Worm (Caenorhabditis elegans) whole organism, late embryonic: ENCODE measurements around the gene ZK930.2.

Experiments
- F13H6.1 ChIP-seq: sonication (generic microtip); optimal IDR thresholded peaks from 2 replicates; lab custom pipeline; 2016; ENCODE audit warnings: missing genetic modification characterization, missing compliant biosample characterization
- K02D7.2 ChIP-seq: sonication (generic microtip); optimal IDR thresholded peaks from 2 replicates; lab custom pipeline; 2017; ENCODE audit warnings: mild to moderate bottlenecking, missing genetic modification characterization, missing compliant biosample characterization
- T23F11.4 ChIP-seq: fragments of 200-800 bp; sonication (Bioruptor generic); optimal IDR thresholded peaks from 2 replicates; lab custom pipeline; 2018; ENCODE audit warnings: mild to moderate bottlenecking, missing genetic modification characterization, missing compliant biosample characterization
- Y22D7AL.16 ChIP-seq: sonication (generic microtip); optimal IDR thresholded peaks from 2 replicates; lab custom pipeline; 2016; ENCODE audit warnings: missing genetic modification characterization, missing compliant biosample characterization
- ama-1 ChIP-seq: fragments of 150-350 bp; optimal IDR thresholded peaks from 2 replicates; lab custom pipeline; 2014
- ceh-18 ChIP-seq: sonication (generic microtip); optimal IDR thresholded peaks from 2 replicates; lab custom pipeline; 2016; ENCODE audit warnings: missing genetic modification characterization, missing compliant biosample characterization
- ceh-22 ChIP-seq: sonication (generic microtip); optimal IDR thresholded peaks from 2 replicates; lab custom pipeline; 2017; ENCODE audit warnings: missing biosample characterization, missing genetic modification characterization
- ceh-31 ChIP-seq: sonication (generic microtip); optimal IDR thresholded peaks from 2 replicates; lab custom pipeline; 2016; ENCODE audit warnings: missing genetic modification characterization, missing compliant biosample characterization
- ceh-45 ChIP-seq: fragments of 200-800 bp; sonication (Bioruptor generic); IDR thresholded peaks from 2 replicates; pipeline ENCODE4 v1.3.6; 2022; ENCODE audit warnings: missing genetic modification reagents, missing genetic modification characterization, missing compliant biosample characterization
- ceh-48 ChIP-seq: sonication (generic microtip); optimal IDR thresholded peaks from 2 replicates; lab custom pipeline; 2016; ENCODE audit warnings: missing genetic modification characterization, inconsistent platforms, missing compliant biosample characterization
- ceh-6 ChIP-seq: fragments of 200-800 bp; sonication (Bioruptor generic); optimal IDR thresholded peaks from 2 replicates; lab custom pipeline; 2018; ENCODE audit warnings: mild to moderate bottlenecking, missing genetic modification characterization, missing compliant biosample characterization
- che-1 ChIP-seq: sonication (generic microtip); optimal IDR thresholded peaks from 2 replicates; lab custom pipeline; 2016; ENCODE audit warnings: mild to moderate bottlenecking, missing genetic modification characterization, missing compliant biosample characterization
- dve-1 ChIP-seq: sonication (generic microtip); optimal IDR thresholded peaks from 2 replicates; lab custom pipeline; 2017; ENCODE audit warnings: antibody characterized with exemption, mild to moderate bottlenecking, missing genetic modification characterization, missing compliant biosample characterization
- elt-4 ChIP-seq: sonication (generic microtip); optimal IDR thresholded peaks from 2 replicates; lab custom pipeline; 2016; ENCODE audit warnings: missing genetic modification characterization, missing compliant biosample characterization
- ets-4 ChIP-seq: sonication (generic microtip); optimal IDR thresholded peaks from 2 replicates; lab custom pipeline; 2016; ENCODE audit warnings: missing genetic modification characterization, missing compliant biosample characterization
- fax-1 ChIP-seq: sonication (generic microtip); optimal IDR thresholded peaks from 2 replicates; lab custom pipeline; 2016; ENCODE audit warnings: missing genotype, missing genetic modification characterization, missing compliant biosample characterization
- fkh-10 ChIP-seq: fragments of 150-350 bp; optimal IDR thresholded peaks from 2 replicates; lab custom pipeline; 2014; ENCODE audit warnings: missing biosample characterization, missing genetic modification reagents, missing genetic modification characterization
- fkh-6 ChIP-seq: sonication (generic microtip); optimal IDR thresholded peaks from 2 replicates; lab custom pipeline; 2016; ENCODE audit warnings: missing genetic modification characterization, missing compliant biosample characterization
- hlh-30 ChIP-seq: sonication (generic microtip); optimal IDR thresholded peaks from 2 replicates; lab custom pipeline; 2017; ENCODE audit warnings: antibody characterized with exemption, missing genetic modification characterization, missing compliant biosample characterization; ENCODE audit not compliant: insufficient read depth
- lin-11 ChIP-seq: fragments of 200-800 bp; sonication (Bioruptor generic); optimal IDR thresholded peaks from 2 replicates; lab custom pipeline; 2018; ENCODE audit warnings: mild to moderate bottlenecking, missing genetic modification characterization, missing compliant biosample characterization
- nfya-1 ChIP-seq: sonication (generic microtip); optimal IDR thresholded peaks from 2 replicates; lab custom pipeline; 2017; ENCODE audit warnings: missing genetic modification characterization, mild to moderate bottlenecking, missing compliant biosample characterization, antibody characterized with exemption, moderate library complexity
- nhr-11 ChIP-seq: fragments of 150-350 bp; optimal IDR thresholded peaks from 2 replicates; lab custom pipeline; 2014; ENCODE audit warnings: missing biosample characterization, missing genetic modification characterization
- npax-4 ChIP-seq: sonication (generic microtip); optimal IDR thresholded peaks from 2 replicates; lab custom pipeline; 2016; ENCODE audit warnings: missing genetic modification characterization, missing compliant biosample characterization
- pha-2 ChIP-seq: sonication (generic microtip); optimal IDR thresholded peaks from 2 replicates; lab custom pipeline; 2017; ENCODE audit warnings: mild to moderate bottlenecking, missing genetic modification characterization, missing compliant biosample characterization
- pha-4 ChIP-seq: fragments of 150-350 bp; optimal IDR thresholded peaks from 2 replicates; lab custom pipeline; 2018; ENCODE audit warnings: missing biosample characterization, missing genetic modification reagents, missing genetic modification characterization
- pqm-1 ChIP-seq: sonication (generic microtip); optimal IDR thresholded peaks from 2 replicates; lab custom pipeline; 2016; ENCODE audit warnings: missing genetic modification characterization, missing compliant biosample characterization
- pros-1 ChIP-seq: fragments of 150-350 bp; optimal IDR thresholded peaks from 2 replicates; lab custom pipeline; 2014; ENCODE audit warnings: missing biosample characterization, missing genetic modification reagents, missing genetic modification characterization
- sox-4 ChIP-seq: sonication (generic microtip); optimal IDR thresholded peaks from 2 replicates; lab custom pipeline; 2017; ENCODE audit warnings: mild to moderate bottlenecking, missing genetic modification characterization, inconsistent platforms, missing compliant biosample characterization
- tbx-2 ChIP-seq: sonication (generic microtip); optimal IDR thresholded peaks from 2 replicates; lab custom pipeline; 2016; ENCODE audit warnings: missing genetic modification characterization, missing compliant biosample characterization
- unc-3 ChIP-seq, 2 experiments: fragments of 200-800 bp in 1 of 2; sonication (Bioruptor generic) in 1 of 2; sonication (generic microtip) in 1 of 2; conservative IDR thresholded peaks in 1 of 2; optimal IDR thresholded peaks in 1 of 2; 2 replicates each; pipeline versions ENCODE4 v1.3.6 to Lab custom; 2016 to 2022; ENCODE audit warnings: missing compliant biosample characterization in 2 of 2, missing genetic modification characterization in 2 of 2, missing genetic modification reagents in 1 of 2
- unc-55 ChIP-seq: sonication (generic microtip); optimal IDR thresholded peaks from 2 replicates; lab custom pipeline; 2017; ENCODE audit warnings: missing biosample characterization, missing genetic modification reagents, missing genetic modification characterization
- unc-86 ChIP-seq: sonication (generic microtip); optimal IDR thresholded peaks from 2 replicates; lab custom pipeline; 2016; ENCODE audit warnings: missing genetic modification characterization, missing compliant biosample characterization
- ztf-16 ChIP-seq: sonication (generic microtip); optimal IDR thresholded peaks from 2 replicates; lab custom pipeline; 2017; ENCODE audit warnings: missing genetic modification characterization, missing compliant biosample characterization

Gene ZK930.2

DNA sequence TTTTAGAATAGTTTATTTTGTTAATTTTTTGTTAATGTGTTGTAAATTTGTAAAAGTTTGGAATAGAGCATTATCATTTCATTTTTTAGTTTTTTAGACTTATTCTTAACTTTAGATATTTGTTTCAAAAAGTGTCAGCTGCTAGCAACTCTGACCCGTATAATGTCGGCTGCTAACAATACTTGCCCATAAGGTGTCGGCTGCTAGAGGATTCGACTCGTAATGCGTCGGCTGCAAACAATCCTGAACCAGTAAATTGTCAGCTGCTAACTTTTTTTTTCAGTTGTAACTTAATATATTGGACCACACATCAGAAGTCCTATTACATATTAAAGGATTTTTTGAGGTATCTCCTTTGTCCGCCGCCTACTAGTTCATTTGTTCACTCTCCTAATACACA, 50.5 kb downstream of the ZK930.2 start:
- TF ChIP-seq sox-4 (tag; lab: Kevin White, UChicago): no peak
- no peak for TF ChIP-seq T23F11.4 (GFP tag; lab: Kevin White, UChicago)
- TF ChIP-seq fax-1 (tag; lab: Kevin White, UChicago): no peak
- TF ChIP-seq ztf-16 (tag; lab: Kevin White, UChicago): no peak
- TF ChIP-seq fkh-10 (GFP tag; lab: Kevin White, UChicago): no peak
- TF ChIP-seq hlh-30: no peak
- no peak for TF ChIP-seq unc-55 (GFP tag; lab: Kevin White, UChicago)
- no peak for TF ChIP-seq K02D7.2 (tag; lab: Kevin White, UChicago)
- no peak for TF ChIP-seq ceh-45 (GFP tag; lab: Robert Waterston, UW)
- TF ChIP-seq elt-4 (tag; lab: Kevin White, UChicago): no peak
- no peak for TF ChIP-seq ets-4 (tag; lab: Kevin White, UChicago)
- no peak for TF ChIP-seq ceh-6 (GFP tag; lab: Kevin White, UChicago)
- no peak for TF ChIP-seq nhr-11 (tag; lab: Kevin White, UChicago)
- no peak for TF ChIP-seq tbx-2 (tag; lab: Kevin White, UChicago)
- no peak for TF ChIP-seq unc-86 (tag; lab: Kevin White, UChicago)
- TF ChIP-seq Y22D7AL.16 (tag; lab: Kevin White, UChicago): no peak

DNA sequence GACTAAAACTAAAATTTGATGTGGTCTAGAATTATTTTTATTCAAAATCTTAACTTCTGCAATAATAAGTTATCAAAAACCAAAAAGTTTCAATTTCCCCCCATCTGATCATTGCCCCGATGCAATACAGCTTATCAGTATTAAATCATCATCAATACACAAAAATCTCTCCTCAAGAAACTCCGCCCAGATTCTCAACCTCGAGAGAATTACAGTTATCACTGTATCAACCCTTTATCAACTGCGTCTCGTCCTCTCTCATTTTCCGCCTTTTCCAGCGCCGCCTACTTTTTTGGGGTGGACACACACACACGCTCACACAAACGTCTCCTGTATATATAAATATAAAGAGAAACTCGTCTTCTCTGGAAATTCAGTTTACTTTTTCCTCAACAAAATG, 50.9 kb downstream of the ZK930.2 start, which contains the start of gene T27D12.1:
Gene T27D12.1, plus strand, starts transcription at position 301 of the 400 bp plus-strand sequence.
- no peak for TF ChIP-seq pha-4 (tag; lab: Kevin White, UChicago)
- no peak for TF ChIP-seq ama-1
- TF ChIP-seq dve-1 (tag; lab: Kevin White, UChicago): no peak
- no peak for TF ChIP-seq tbx-2 (tag; lab: Kevin White, UChicago)
- no peak for TF ChIP-seq T23F11.4 (GFP tag; lab: Kevin White, UChicago)
- TF ChIP-seq fkh-6: no peak
- no peak for TF ChIP-seq pqm-1 (tag; lab: Kevin White, UChicago)
- no peak for TF ChIP-seq che-1 (tag; lab: Kevin White, UChicago)
- no peak for TF ChIP-seq nhr-11 (tag; lab: Kevin White, UChicago)
- TF ChIP-seq sox-4 (tag; lab: Kevin White, UChicago): no peak
- TF ChIP-seq ceh-48: no peak
- no peak for TF ChIP-seq Y22D7AL.16 (tag; lab: Kevin White, UChicago)
- no peak for TF ChIP-seq ceh-22
- TF ChIP-seq nfya-1: no peak
- TF ChIP-seq hlh-30: no peak
- no peak for TF ChIP-seq npax-4 (tag; lab: Kevin White, UChicago)
- no peak for TF ChIP-seq pha-2 (tag; lab: Kevin White, UChicago)
- TF ChIP-seq pros-1 (tag; lab: Kevin White, UChicago): no peak
- no peak for TF ChIP-seq unc-3 (GFP tag; conservative IDR thresholded peaks at IDR 0.05; lab: Robert Waterston, UW)
- TF ChIP-seq unc-3 (tag; optimal IDR thresholded peaks at IDR 0.05; lab: Kevin White, UChicago): no peak

DNA sequence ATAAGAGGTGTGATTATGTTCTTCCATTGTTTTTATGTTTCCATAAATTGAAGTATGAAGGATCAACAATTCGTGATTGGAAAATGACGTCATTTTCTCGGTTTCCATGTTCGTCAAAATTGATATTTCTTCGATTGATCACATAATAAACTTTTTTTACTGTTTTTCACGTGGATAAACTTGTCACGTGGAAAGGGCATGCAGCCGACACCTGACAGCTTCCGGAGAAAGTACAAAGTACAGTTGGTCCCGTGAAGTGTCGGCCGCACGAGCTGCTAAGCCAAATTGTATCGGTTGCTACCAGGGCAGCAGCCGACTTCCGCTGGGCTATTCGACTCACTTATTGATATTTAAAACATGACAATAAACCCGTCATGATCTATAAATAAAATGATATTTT, 51.6 kb downstream of the ZK930.2 start:
- TF ChIP-seq F13H6.1 (tag; lab: Kevin White, UChicago) (no peak), ceh-18 (tag; lab: Kevin White, UChicago) (no peak), pha-4 (tag; lab: Kevin White, UChicago) (no peak), ceh-31 (tag; lab: Kevin White, UChicago) (no peak), lin-11 (tag; lab: Kevin White, UChicago) (no peak)
